Worm (Caenorhabditis elegans): ENCODE results near the gene dnj-3.

dnj-3 gene

DNA sequence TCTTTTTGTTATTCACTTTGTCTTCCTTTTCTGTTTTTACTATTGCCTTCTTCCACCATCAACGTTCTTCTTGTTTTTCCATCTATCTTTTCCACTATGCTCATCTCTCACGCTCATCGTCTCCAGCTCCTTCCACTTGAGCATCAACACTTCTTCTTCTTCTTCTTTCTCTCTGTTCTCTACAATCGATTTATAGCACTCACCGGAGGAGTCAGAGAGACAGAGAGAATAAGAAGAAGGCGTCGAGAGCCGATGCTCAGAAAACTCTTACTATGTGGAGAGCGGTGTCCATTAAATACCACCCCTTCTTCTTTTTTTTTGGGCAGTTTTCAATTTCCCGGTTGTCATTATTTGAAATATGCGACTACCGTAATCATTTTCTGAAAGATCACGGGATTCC, 6.4 kb downstream of the dnj-3 start (continued):
- peak; percentile 43 for TF ChIP-seq rbr-2 (tag; optimal IDR thresholded peaks at IDR 0.05)
- TF ChIP-seq sdz-12 (GFP tag; optimal IDR thresholded peaks at IDR 0.05) = no peak

DNA sequence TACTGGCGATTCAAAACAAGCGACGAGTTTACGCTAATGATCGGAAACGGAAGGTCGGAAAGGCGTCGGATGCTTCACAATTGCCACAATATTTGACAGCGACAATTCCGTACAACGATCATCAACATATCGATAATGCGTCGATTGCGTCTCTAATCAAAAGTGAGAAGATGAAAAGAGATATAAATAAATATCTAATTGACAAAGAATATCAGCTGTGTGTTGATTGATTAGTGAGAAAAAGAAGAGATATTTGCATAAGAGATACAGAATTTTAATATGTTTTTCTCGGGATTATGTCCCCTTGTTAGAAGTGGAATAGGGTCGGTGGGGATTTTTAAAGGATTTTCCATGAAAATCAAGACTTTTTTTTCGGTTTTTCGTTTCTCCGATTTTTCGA, 10.1 kb downstream of the dnj-3 start:
- no peak for TF ChIP-seq ZK546.5 (tag; optimal IDR thresholded peaks at IDR 0.05)
- TF ChIP-seq mep-1 (tag; optimal IDR thresholded peaks at IDR 0.05) = no peak
- no peak for TF ChIP-seq php-3 (GFP tag; IDR thresholded peaks at IDR 0.05)
- no peak for TF ChIP-seq lsy-2 (tag; optimal IDR thresholded peaks at IDR 0.05)
- no peak for TF ChIP-seq egl-43 (GFP tag; IDR thresholded peaks at IDR 0.05)
- no peak for TF ChIP-seq Y105C5A.15 (GFP tag; IDR thresholded peaks at IDR 0.05)
- TF ChIP-seq spr-1 (tag; optimal IDR thresholded peaks at IDR 0.05) = no peak
- no peak for TF ChIP-seq arid-1 (GFP tag; conservative IDR thresholded peaks at IDR 0.05)
- TF ChIP-seq lin-13 (GFP tag; optimal IDR thresholded peaks at IDR 0.05) = no peak
- TF ChIP-seq T26A8.4 (GFP tag; IDR thresholded peaks at IDR 0.05) = no peak

DNA sequence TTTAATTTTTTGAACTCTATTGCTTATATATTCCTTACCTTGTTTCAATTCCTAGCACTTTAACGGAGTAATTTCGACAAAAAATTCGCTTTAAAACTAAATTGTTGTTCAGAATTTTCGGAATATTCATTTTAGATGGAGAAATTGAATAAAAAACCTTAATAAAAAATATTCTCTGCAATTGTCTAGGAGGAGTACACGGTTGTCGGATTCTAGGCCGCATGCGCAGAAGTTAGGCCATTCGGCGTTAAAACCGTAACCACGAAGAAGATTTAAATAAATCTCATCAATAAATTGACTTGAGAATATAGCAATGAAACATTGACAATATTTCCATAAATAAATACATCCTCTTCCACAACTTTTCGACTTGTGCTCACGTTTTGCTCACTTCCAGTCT, 13.8 kb downstream of the dnj-3 start, which contains the start of the genes C01G10.10 and C01G10.9:
Gene C01G10.10 (minus strand): TSS at position 151 of the 400 bp plus-strand sequence.
Gene C01G10.9 (plus strand): TSS at position 240 of the 400 bp plus-strand sequence.
- peak; percentile 63 for TF ChIP-seq dpl-1 (GFP tag; optimal IDR thresholded peaks at IDR 0.05)
- TF ChIP-seq dve-1 (tag; optimal IDR thresholded peaks at IDR 0.05; ENCODE audit: insufficient read depth) = peak; percentile 39
- TF ChIP-seq mxl-2 (GFP tag; conservative IDR thresholded peaks at IDR 0.05) = no peak
- TF ChIP-seq lsy-2 (tag; optimal IDR thresholded peaks at IDR 0.05) = peak in 1 of 2 experiments; percentile 80
- TF ChIP-seq daf-16 (GFP tag; optimal IDR thresholded peaks at IDR 0.05) = peak in 1 of 2 experiments; percentile 7
- peak; percentile 19 for TF ChIP-seq daf-16 (tag; optimal IDR thresholded peaks at IDR 0.05)
- no peak for TF ChIP-seq ZK546.5 (tag; optimal IDR thresholded peaks at IDR 0.05)
- 0 out of 2 replicates have a peak, but pooled peaks have one; percentile 24 for TF ChIP-seq madf-9 (GFP tag; conservative IDR thresholded peaks at IDR 0.05)
- TF ChIP-seq unc-130 (GFP tag; optimal IDR thresholded peaks at IDR 0.05) = peak; percentile 89
- peak; percentile 48 for TF ChIP-seq mep-1 (tag; optimal IDR thresholded peaks at IDR 0.05)
- peak in 1 of 2 experiments; percentile 80 for TF ChIP-seq hif-1 (tag; optimal IDR thresholded peaks at IDR 0.05)
- peak; percentile 71 for TF ChIP-seq duxl-1 (tag; optimal IDR thresholded peaks at IDR 0.05; ENCODE audit: poor library complexity)
- TF ChIP-seq nhr-28 (tag; optimal IDR thresholded peaks at IDR 0.05) = no peak
- TF ChIP-seq dmd-9 (GFP tag; IDR thresholded peaks at IDR 0.05) = peak; percentile 58; the same call in 1 of the 2 replicates
- TF ChIP-seq snpc-1.2 (GFP tag; IDR thresholded peaks at IDR 0.05) = no peak
- TF ChIP-seq lin-13 (GFP tag; optimal IDR thresholded peaks at IDR 0.05) = peak; percentile 49
- peak; percentile 1 for TF ChIP-seq nhr-48 (tag; optimal IDR thresholded peaks at IDR 0.05)
- TF ChIP-seq daf-12 (tag; optimal IDR thresholded peaks at IDR 0.05) = no peak
- TF ChIP-seq lin-38 (GFP tag; IDR thresholded peaks at IDR 0.05) = peak; percentile 74
- peak; percentile 69 for TF ChIP-seq nhr-6 (tag; optimal IDR thresholded peaks at IDR 0.05)
- TF ChIP-seq zag-1 (tag; optimal IDR thresholded peaks at IDR 0.05) = no peak
- peak; percentile 36 for TF ChIP-seq rbr-2 (tag; optimal IDR thresholded peaks at IDR 0.05)
- no peak for TF ChIP-seq pqm-1 (tag; optimal IDR thresholded peaks at IDR 0.05)
- no peak for TF ChIP-seq fkh-10 (GFP tag; optimal IDR thresholded peaks at IDR 0.05)
- peak; percentile 33 for TF ChIP-seq T20F7.1 (GFP tag; optimal IDR thresholded peaks at IDR 0.05)
- peak; percentile 31 for TF ChIP-seq spr-1 (tag; optimal IDR thresholded peaks at IDR 0.05)
- TF ChIP-seq nhr-102 (tag; optimal IDR thresholded peaks at IDR 0.05) = peak; percentile 8
- TF ChIP-seq F49E8.2 (tag; optimal IDR thresholded peaks at IDR 0.05; ENCODE audit: borderline replicate concordance) = peak; percentile 1
- peak; percentile 64 for TF ChIP-seq dmd-6 (GFP tag; IDR thresholded peaks at IDR 0.05)
- 0 out of 2 replicates have a peak, but pooled peaks have one; percentile 69 for TF ChIP-seq ZK337.2 (GFP tag; IDR thresholded peaks at IDR 0.05)
- TF ChIP-seq aha-1 (tag) = peak; percentile 31
- TF ChIP-seq mes-2 (tag; optimal IDR thresholded peaks at IDR 0.05; ENCODE audit: poor library complexity, severe bottlenecking) = peak; percentile 98
- TF ChIP-seq hlh-30 (tag; optimal IDR thresholded peaks at IDR 0.05; ENCODE audit: insufficient read depth) = peak; percentile 3
- no peak for TF ChIP-seq jun-1 (tag; optimal IDR thresholded peaks at IDR 0.05)
